Fruit fly (Drosophila melanogaster) whole organism, embryonic: ENCODE measurements around the gene CG1575.

Source experiments
- Atf3 ChIP-seq: fragments of 200-800 bp; sonication (Bioruptor generic); optimal IDR thresholded peaks from 3 replicates; lab custom pipeline; 2016; ENCODE audit warnings: missing biosample characterization, missing genetic modification characterization
- B-H2 ChIP-seq: fragments of 200-800 bp; sonication (Bioruptor generic); optimal IDR thresholded peaks from 2 replicates; lab custom pipeline; 2018; ENCODE audit warnings: missing biosample characterization, mild to moderate bottlenecking, missing genetic modification characterization
- BtbVII ChIP-seq: fragments of 200-800 bp; sonication (Bioruptor generic); optimal IDR thresholded peaks from 3 replicates; lab custom pipeline; 2017; ENCODE audit warnings: missing biosample characterization, mild to moderate bottlenecking, missing genetic modification characterization
- CG10462 ChIP-seq: fragments of 200-800 bp; sonication (Bioruptor generic); optimal IDR thresholded peaks from 2 replicates; lab custom pipeline; 2016; ENCODE audit warnings: missing biosample characterization, missing genetic modification characterization
- CG11093 ChIP-seq: fragments of 200-800 bp; sonication (Bioruptor generic); IDR thresholded peaks from 3 replicates; pipeline ENCODE4 v1.3.6; 2022; ENCODE audit warnings: missing biosample characterization, missing genetic modification characterization
- CG11695 ChIP-seq: fragments of 200-800 bp; sonication (Bioruptor generic); IDR thresholded peaks from 3 replicates; pipeline ENCODE4 v1.3.6; 2022; ENCODE audit warnings: missing biosample characterization, missing genetic modification characterization
- CG12155 ChIP-seq: fragments of 200-800 bp; sonication (Bioruptor generic); optimal IDR thresholded peaks from 3 replicates; lab custom pipeline; 2016; ENCODE audit warnings: missing biosample characterization, missing genetic modification characterization
- CG13624 ChIP-seq: fragments of 200-800 bp; sonication (Bioruptor generic); optimal IDR thresholded peaks from 2 replicates; lab custom pipeline; 2016; ENCODE audit warnings: missing biosample characterization, missing genetic modification characterization
- CG17829 ChIP-seq: fragments of 200-800 bp; optimal IDR thresholded peaks from 2 replicates; lab custom pipeline; 2019; ENCODE audit warnings: missing biosample characterization, mild to moderate bottlenecking, missing genetic modification characterization, moderate library complexity
- CG18476 ChIP-seq: fragments of 200-800 bp; sonication (Bioruptor generic); optimal IDR thresholded peaks from 2 replicates; lab custom pipeline; 2016; ENCODE audit warnings: missing biosample characterization, mild to moderate bottlenecking, missing genetic modification characterization
- CG2120 ChIP-seq: fragments of 200-800 bp; sonication (Bioruptor generic); optimal IDR thresholded peaks from 3 replicates; lab custom pipeline; 2016; ENCODE audit warnings: missing biosample characterization, missing genetic modification characterization
- CG34376 ChIP-seq: fragments of 200-800 bp; sonication (Bioruptor generic); optimal IDR thresholded peaks from 2 replicates; lab custom pipeline; 2018; ENCODE audit warnings: missing biosample characterization, mild to moderate bottlenecking, missing genetic modification characterization
- CG42726 ChIP-seq: fragments of 200-800 bp; sonication (Bioruptor generic); IDR thresholded peaks from 2 replicates; pipeline ENCODE4 v1.3.6; 2022; ENCODE audit warnings: missing biosample characterization, missing genetic modification characterization; ENCODE audit not compliant: partially characterized antibody
- CG4328 ChIP-seq: fragments of 200-800 bp; sonication (Bioruptor generic); optimal IDR thresholded peaks from 3 replicates; lab custom pipeline; 2017; ENCODE audit warnings: missing biosample characterization, missing genetic modification reagents, missing genetic modification characterization
- CG5245 ChIP-seq: fragments of 200-800 bp; sonication (Bioruptor generic); optimal IDR thresholded peaks from 3 replicates; lab custom pipeline; 2016; ENCODE audit warnings: missing biosample characterization, missing genetic modification characterization
- CG7357 ChIP-seq: fragments of 200-800 bp; sonication (Bioruptor generic); IDR thresholded peaks from 3 replicates; pipeline ENCODE4 v1.3.6; 2022; ENCODE audit warnings: missing biosample characterization, missing genetic modification characterization
- CG8089 ChIP-seq: fragments of 200-800 bp; sonication (Bioruptor generic); optimal IDR thresholded peaks from 3 replicates; lab custom pipeline; 2016; ENCODE audit warnings: missing biosample characterization, missing genetic modification characterization
- CG8478 ChIP-seq: fragments of >200 bp; optimal IDR thresholded peaks from 2 replicates; lab custom pipeline; 2018
- CTCF ChIP-seq: fragments of 200-800 bp; sonication (Bioruptor generic); optimal IDR thresholded peaks from 2 replicates; lab custom pipeline; 2017; ENCODE audit warnings: missing biosample characterization, mild to moderate bottlenecking, missing genetic modification characterization, moderate library complexity
- Dip2 ChIP-seq: fragments of 200-800 bp; sonication (Bioruptor generic); IDR thresholded peaks from 2 replicates; pipeline ENCODE4 v1.3.6; 2022; ENCODE audit warnings: missing biosample characterization, missing genetic modification characterization
- E2f1 ChIP-seq: fragments of 200-800 bp; sonication (Bioruptor generic); IDR thresholded peaks from 2 replicates; pipeline ENCODE4 v1.3.6; 2022; ENCODE audit warnings: missing biosample characterization, missing genetic modification characterization
- Ets97D ChIP-seq: fragments of 200-800 bp; sonication (Bioruptor generic); optimal IDR thresholded peaks from 3 replicates; lab custom pipeline; 2016; ENCODE audit warnings: missing biosample characterization, missing genetic modification characterization
- HLHmδ ChIP-seq: fragments of 200-800 bp; sonication (Bioruptor generic); optimal IDR thresholded peaks from 2 replicates; lab custom pipeline; 2018; ENCODE audit warnings: missing biosample characterization, mild to moderate bottlenecking, missing genetic modification characterization, moderate library complexity
- NC2β ChIP-seq: fragments of 200-800 bp; sonication (Bioruptor generic); optimal IDR thresholded peaks from 2 replicates; lab custom pipeline; 2016; ENCODE audit warnings: missing biosample characterization, missing genetic modification characterization
- Taf1 ChIP-seq: fragments of 200-800 bp; sonication (Bioruptor generic); IDR thresholded peaks from 2 replicates; pipeline ENCODE4 v1.3.6; 2022; ENCODE audit warnings: missing biosample characterization, missing genetic modification characterization
- Usf ChIP-seq: fragments of 200-800 bp; sonication (Bioruptor generic); optimal IDR thresholded peaks from 2 replicates; lab custom pipeline; 2017; ENCODE audit warnings: missing genotype, missing biosample characterization, missing genetic modification characterization
- bab2 ChIP-seq: fragments of 200-800 bp; sonication (Bioruptor generic); optimal IDR thresholded peaks from 2 replicates; lab custom pipeline; 2016; ENCODE audit warnings: missing biosample characterization, missing genetic modification characterization
- ci ChIP-seq: fragments of 200-800 bp; sonication (Bioruptor generic); IDR thresholded peaks from 3 replicates; pipeline ENCODE4 v1.3.6; 2022; ENCODE audit warnings: missing biosample characterization, missing genetic modification characterization
- crp ChIP-seq, 2 experiments: fragments of 200-800 bp; sonication (Bioruptor generic); optimal IDR thresholded peaks; 2 replicates in 1 of 2; 3 replicates in 1 of 2; lab custom pipeline; 2017; ENCODE audit warnings: missing biosample characterization in 2 of 2, missing genetic modification characterization in 2 of 2, mild to moderate bottlenecking in 1 of 2, moderate library complexity in 1 of 2
- ems ChIP-seq: fragments of 200-800 bp; sonication (Bioruptor generic); optimal IDR thresholded peaks from 3 replicates; lab custom pipeline; 2016; ENCODE audit warnings: missing biosample characterization, missing genetic modification characterization
- fd96Cb ChIP-seq: fragments of 200-800 bp; sonication (Bioruptor generic); optimal IDR thresholded peaks from 2 replicates; lab custom pipeline; 2018; ENCODE audit warnings: missing biosample characterization, mild to moderate bottlenecking, missing genetic modification characterization, moderate library complexity
- fru ChIP-seq: fragments of >200 bp; optimal IDR thresholded peaks from 2 replicates; lab custom pipeline; 2017
- ftz-f1 ChIP-seq: fragments of 200-800 bp; sonication (Bioruptor generic); optimal IDR thresholded peaks from 2 replicates; lab custom pipeline; 2016; ENCODE audit warnings: missing biosample characterization, missing genetic modification characterization
- gcm ChIP-seq: fragments of 200-800 bp; sonication (Bioruptor generic); optimal IDR thresholded peaks from 2 replicates; lab custom pipeline; 2019; ENCODE audit warnings: missing biosample characterization, mild to moderate bottlenecking, missing genetic modification characterization, moderate library complexity
- grau ChIP-seq: fragments of 200-800 bp; optimal IDR thresholded peaks from 3 replicates; lab custom pipeline; 2019; ENCODE audit warnings: missing biosample characterization, mild to moderate bottlenecking, missing genetic modification characterization, moderate library complexity
- h ChIP-seq: fragments of >200 bp; optimal IDR thresholded peaks from 2 replicates; lab custom pipeline; 2017
- hth ChIP-seq: fragments of >200 bp; optimal IDR thresholded peaks from 2 replicates; lab custom pipeline; 2017; ENCODE audit warnings: inconsistent platforms
- inv ChIP-seq: fragments of 200-800 bp; sonication (Bioruptor generic); IDR thresholded peaks from 2 replicates; pipeline ENCODE4 v1.3.6; 2022; ENCODE audit warnings: missing biosample characterization, missing genetic modification characterization; ENCODE audit not compliant: partially characterized antibody
- ken ChIP-seq: fragments of 200-800 bp; sonication (Bioruptor generic); IDR thresholded peaks from 3 replicates; pipeline ENCODE4 v1.3.6; 2022; ENCODE audit warnings: missing biosample characterization, missing genetic modification characterization
- lab ChIP-seq: fragments of 200-800 bp; sonication (Bioruptor generic); optimal IDR thresholded peaks from 3 replicates; lab custom pipeline; 2017; ENCODE audit warnings: missing biosample characterization, missing genetic modification characterization, mild to moderate bottlenecking, moderate library complexity, missing genetic modification reagents
- lola ChIP-seq, 3 experiments: fragments of >200 bp in 2 of 3; fragments of 200-800 bp in 1 of 3; sonication (Bioruptor generic) in 1 of 3; optimal IDR thresholded peaks; 2 replicates each; lab custom pipeline; 2017 to 2019; ENCODE audit warnings: missing biosample characterization in 3 of 3, missing genetic modification characterization in 3 of 3, mild to moderate bottlenecking in 1 of 3, moderate library complexity in 1 of 3
- lov ChIP-seq, 2 experiments: fragments of 200-800 bp in 1 of 2; fragments of >200 bp in 1 of 2; sonication (Bioruptor generic) in 1 of 2; IDR thresholded peaks in 1 of 2; optimal IDR thresholded peaks in 1 of 2; 2 replicates in 1 of 2; 3 replicates in 1 of 2; pipeline versions ENCODE4 v1.3.6 to Lab custom; 2017 to 2022; ENCODE audit warnings: missing biosample characterization in 1 of 2, missing genetic modification characterization in 1 of 2
- nerfin-2 ChIP-seq: fragments of 200-800 bp; sonication (Bioruptor generic); IDR thresholded peaks from 2 replicates; pipeline ENCODE4 v1.3.6; 2022; ENCODE audit warnings: missing biosample characterization, missing genetic modification characterization; ENCODE audit not compliant: partially characterized antibody
- pnt ChIP-seq: fragments of 200-800 bp; sonication (Bioruptor generic); optimal IDR thresholded peaks from 3 replicates; lab custom pipeline; 2016; ENCODE audit warnings: missing biosample characterization, missing genetic modification characterization
- ro ChIP-seq: fragments of 200-800 bp; sonication (Bioruptor generic); IDR thresholded peaks from 2 replicates; pipeline ENCODE4 v1.3.6; 2022; ENCODE audit warnings: missing biosample characterization, missing genetic modification characterization
- schlank ChIP-seq: fragments of 200-800 bp; sonication (Bioruptor generic); optimal IDR thresholded peaks from 2 replicates; lab custom pipeline; 2018; ENCODE audit warnings: missing biosample characterization, mild to moderate bottlenecking, missing genetic modification characterization
- ssp ChIP-seq: fragments of 200-800 bp; sonication (Bioruptor generic); IDR thresholded peaks from 2 replicates; pipeline ENCODE4 v1.3.6; 2022; ENCODE audit warnings: missing biosample characterization, missing genetic modification characterization
- tin ChIP-seq: fragments of 200-800 bp; sonication (Bioruptor generic); optimal IDR thresholded peaks from 3 replicates; lab custom pipeline; 2016; ENCODE audit warnings: missing biosample characterization, missing genetic modification characterization
- tll ChIP-seq, 2 experiments: fragments of 200-800 bp in 1 of 2; fragments of >200 bp in 1 of 2; sonication (Bioruptor generic) in 1 of 2; optimal IDR thresholded peaks; 2 replicates each; lab custom pipeline; 2017 to 2019; ENCODE audit warnings: missing biosample characterization in 2 of 2, missing genetic modification characterization in 2 of 2, mild to moderate bottlenecking in 1 of 2, moderate library complexity in 1 of 2
- tna ChIP-seq: fragments of 200-800 bp; sonication (Bioruptor generic); IDR thresholded peaks from 2 replicates; pipeline ENCODE4 v1.3.6; 2022; ENCODE audit warnings: missing biosample characterization, missing genetic modification characterization; ENCODE audit not compliant: partially characterized antibody
- vvl ChIP-seq: fragments of 200-800 bp; sonication (Bioruptor generic); IDR thresholded peaks from 2 replicates; pipeline ENCODE4 v1.3.6; 2022; ENCODE audit warnings: missing biosample characterization, missing genetic modification characterization
- z ChIP-seq: fragments of 200-800 bp; sonication (Bioruptor generic); IDR thresholded peaks from 3 replicates; pipeline ENCODE4 v1.3.6; 2022; ENCODE audit warnings: missing biosample characterization, missing genetic modification characterization

The CG1575 gene

DNA sequence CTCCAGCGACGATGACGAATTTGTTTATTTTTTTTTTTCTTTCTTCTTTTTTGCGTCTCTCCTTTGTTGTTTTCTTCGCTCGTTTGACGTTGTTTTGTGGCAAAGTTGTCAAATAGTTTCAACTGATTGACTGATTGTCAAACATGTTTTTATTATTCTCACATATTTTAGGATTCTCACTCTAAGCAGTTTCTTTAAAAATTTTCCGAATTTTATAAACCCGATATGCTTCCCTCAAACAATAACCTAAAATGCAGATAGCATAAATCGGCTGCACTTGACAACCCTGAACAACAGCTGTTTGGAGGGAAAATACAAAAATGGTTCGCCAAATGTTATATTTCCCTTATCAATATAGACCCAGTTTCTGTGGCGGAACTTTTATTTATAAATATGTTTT, 26.7 kb downstream of the CG1575 start, which contains the start of gene CG17982 (continued):
- TF ChIP-seq Ets97D (GFP tag; lab: Kevin White, UChicago) (peak; percentile 81), lov (optimal IDR thresholded peaks at IDR 0.05; lab: Kevin White, UChicago) (no peak), lov (GFP tag; IDR thresholded peaks at IDR 0.05; lab: Robert Waterston, UW) (peak; percentile 76; the same call in 1 of the 3 replicates), CG17829 (peak; percentile 85), B-H2 (GFP tag; lab: Kevin White, UChicago) (peak; percentile 91), fd96Cb (tag; lab: Kevin White, UChicago) (peak; percentile 81), CG8478 (no peak), Dip2 (GFP tag; lab: Robert Waterston, UW) (no peak), CG18476 (GFP tag; lab: Kevin White, UChicago) (peak; percentile 68), fru (lab: Kevin White, UChicago) (no peak), ci (peak; percentile 90), bab2 (peak; percentile 89), ems (GFP tag; lab: Kevin White, UChicago) (peak; percentile 80), Taf1 (GFP tag; lab: Robert Waterston, UW) (peak; percentile 57), hth (lab: Kevin White, UChicago) (no peak), pnt (peak; percentile 71), CG4328 (peak; percentile 80), ro (GFP tag; lab: Robert Waterston, UW) (no peak), CG7357 (GFP tag; lab: Robert Waterston, UW) (peak; percentile 53; the same call in 1 of the 3 replicates), E2f1 (GFP tag; lab: Robert Waterston, UW) (peak; percentile 79), tna (no peak), ken (GFP tag; lab: Robert Waterston, UW) (peak; percentile 75), CG34376 (GFP tag; lab: Kevin White, UChicago) (peak; percentile 79), inv (no peak), gcm (GFP tag; lab: Kevin White, UChicago) (peak; percentile 83), Atf3 (GFP tag; lab: Kevin White, UChicago) (peak; percentile 64), CG12155 (GFP tag; lab: Kevin White, UChicago) (peak; percentile 80), HLHmδ (GFP tag; lab: Kevin White, UChicago) (no peak), CG11695 (GFP tag; lab: Robert Waterston, UW) (peak; percentile 81), tll (GFP tag; optimal IDR thresholded peaks at IDR 0.05; lab: Kevin White, UChicago) (no peak), CG11093 (GFP tag; lab: Robert Waterston, UW) (peak; percentile 44; the same call in 1 of the 3 replicates), CG42726 (GFP tag; lab: Robert Waterston, UW) (no peak), nerfin-2 (GFP tag; lab: Robert Waterston, UW) (no peak), lola (GFP tag; optimal IDR thresholded peaks at IDR 0.05; lab: Kevin White, UChicago) (peak in 1 of 3 experiments; percentile 77), CG10462 (GFP tag; lab: Kevin White, UChicago) (peak; percentile 48), grau (peak; percentile 85), BtbVII (GFP tag; lab: Kevin White, UChicago) (peak; percentile 82), CG5245 (GFP tag; lab: Kevin White, UChicago) (peak; percentile 51), lab (GFP tag; lab: Kevin White, UChicago) (peak; percentile 89), NC2β (GFP tag; lab: Kevin White, UChicago) (peak; percentile 80), ftz-f1 (GFP tag; lab: Kevin White, UChicago) (no peak), tin (GFP tag; lab: Kevin White, UChicago) (peak; percentile 84), CG13624 (GFP tag; lab: Kevin White, UChicago) (peak; percentile 89), crp (GFP tag; optimal IDR thresholded peaks at IDR 0.05; lab: Kevin White, UChicago) (peak; percentile 47 to 89), CTCF (GFP tag; lab: Kevin White, UChicago) (peak; percentile 17), Usf (GFP tag; lab: Kevin White, UChicago) (peak; percentile 32), z (no peak), h (lab: Kevin White, UChicago) (no peak), vvl (peak; percentile 87), CG8089 (GFP tag; lab: Kevin White, UChicago) (peak; percentile 72), CG2120 (GFP tag; lab: Kevin White, UChicago) (peak; percentile 98), ssp (GFP tag; lab: Robert Waterston, UW) (peak; percentile 20; the same call in 1 of the 2 replicates), schlank (peak; percentile 61)
